Fruit fly (Drosophila melanogaster) whole organism, embryonic: Measurements from ENCODE around the gene Dhc93AB.

Source experiments
- CG10462 ChIP-seq: fragments of 200-800 bp; sonication (Bioruptor generic); optimal IDR thresholded peaks from 2 replicates; lab custom pipeline; 2016; ENCODE audit warnings: missing biosample characterization, missing genetic modification characterization
- CG11560 ChIP-seq: fragments of 200-800 bp; sonication (Bioruptor generic); IDR thresholded peaks from 3 replicates; pipeline ENCODE4 v1.3.6; 2022; ENCODE audit warnings: missing biosample characterization, missing genetic modification characterization
- CG13287 ChIP-seq: fragments of 200-800 bp; sonication (Bioruptor generic); IDR thresholded peaks from 2 replicates; pipeline ENCODE4 v1.3.6; 2022; ENCODE audit warnings: missing biosample characterization, missing genetic modification characterization; ENCODE audit not compliant: partially characterized antibody
- CG14860 ChIP-seq: fragments of 200-800 bp; sonication (Bioruptor generic); IDR thresholded peaks from 3 replicates; pipeline ENCODE4 v1.3.6; 2022; ENCODE audit warnings: missing biosample characterization, missing genetic modification characterization; ENCODE audit not compliant: partially characterized antibody
- CG15073 ChIP-seq: fragments of 200-800 bp; sonication (Bioruptor generic); optimal IDR thresholded peaks from 2 replicates; lab custom pipeline; 2016; ENCODE audit warnings: missing biosample characterization, missing genetic modification characterization
- CG1529 ChIP-seq: fragments of 200-800 bp; sonication (Bioruptor generic); optimal IDR thresholded peaks from 3 replicates; lab custom pipeline; 2018; ENCODE audit warnings: missing biosample characterization, missing genetic modification characterization
- CG15601 ChIP-seq: fragments of 200-800 bp; sonication (Bioruptor generic); optimal IDR thresholded peaks from 3 replicates; lab custom pipeline; 2019; ENCODE audit warnings: missing biosample characterization, mild to moderate bottlenecking, missing genetic modification characterization, moderate library complexity
- CG16779 ChIP-seq: fragments of 200-800 bp; sonication (Bioruptor generic); IDR thresholded peaks from 2 replicates; pipeline ENCODE4 v1.3.6; 2022; ENCODE audit warnings: missing biosample characterization, missing genetic modification characterization
- CG17186 ChIP-seq: fragments of 200-800 bp; sonication (Bioruptor generic); optimal IDR thresholded peaks from 3 replicates; lab custom pipeline; 2017; ENCODE audit warnings: missing biosample characterization, missing genetic modification reagents, missing genetic modification characterization
- CG17361 ChIP-seq: fragments of 200-800 bp; sonication (Bioruptor generic); IDR thresholded peaks from 3 replicates; pipeline ENCODE4 v1.3.6; 2022; ENCODE audit warnings: missing biosample characterization, missing genetic modification characterization
- CG17568 ChIP-seq: fragments of 200-800 bp; sonication (Bioruptor generic); optimal IDR thresholded peaks from 2 replicates; lab custom pipeline; 2018; ENCODE audit warnings: missing biosample characterization, mild to moderate bottlenecking, missing genetic modification characterization, moderate library complexity
- CG2129 ChIP-seq: fragments of 200-800 bp; sonication (Bioruptor generic); IDR thresholded peaks from 2 replicates; pipeline ENCODE4 v1.3.6; 2022; ENCODE audit warnings: missing biosample characterization, missing genetic modification characterization; ENCODE audit not compliant: partially characterized antibody
- CG34224 ChIP-seq: fragments of 200-800 bp; sonication (Bioruptor generic); IDR thresholded peaks from 3 replicates; pipeline ENCODE4 v1.3.6; 2022; ENCODE audit warnings: missing biosample characterization, missing genetic modification characterization; ENCODE audit not compliant: partially characterized antibody
- CG7372 ChIP-seq: fragments of 200-800 bp; sonication (Bioruptor generic); IDR thresholded peaks from 2 replicates; pipeline ENCODE4 v1.3.6; 2022; ENCODE audit warnings: missing biosample characterization, missing genetic modification characterization
- GATAe ChIP-seq: fragments of 200-800 bp; sonication (Bioruptor generic); conservative IDR thresholded peaks from 2 replicates; pipeline ENCODE4 v1.3.6; 2022; ENCODE audit warnings: missing biosample characterization, missing genetic modification characterization
- HLH4C ChIP-seq: fragments of 200-800 bp; sonication (Bioruptor generic); IDR thresholded peaks from 3 replicates; pipeline ENCODE4 v1.3.6; 2022; ENCODE audit warnings: missing biosample characterization, missing genetic modification characterization; ENCODE audit not compliant: partially characterized antibody
- Hr51 ChIP-seq, 2 experiments: fragments of 200-800 bp; sonication (Bioruptor generic); optimal IDR thresholded peaks; 2 replicates in 1 of 2; 3 replicates in 1 of 2; lab custom pipeline; 2016 to 2018; ENCODE audit warnings: missing biosample characterization in 2 of 2, missing genetic modification characterization in 2 of 2, mild to moderate bottlenecking in 1 of 2, moderate library complexity in 1 of 2
- Lhr ChIP-seq: fragments of 200-800 bp; sonication (Bioruptor generic); optimal IDR thresholded peaks from 3 replicates; lab custom pipeline; 2017; ENCODE audit warnings: mild to moderate bottlenecking, missing biosample characterization, missing genetic modification reagents, missing genetic modification characterization
- MBD-R2 ChIP-seq: fragments of 200-800 bp; sonication (Bioruptor generic); IDR thresholded peaks from 2 replicates; pipeline ENCODE4 v1.3.6; 2022; ENCODE audit warnings: missing biosample characterization, missing genetic modification characterization
- Med ChIP-seq: fragments of 200-800 bp; sonication (Bioruptor generic); peaks from one replicate; lab custom pipeline; 2016; ENCODE audit warnings: missing biosample characterization, missing genetic modification characterization, mild to moderate bottlenecking, inconsistent platforms, moderate library complexity
- NFAT ChIP-seq: fragments of 200-800 bp; sonication (Bioruptor generic); IDR thresholded peaks from 2 replicates; pipeline ENCODE4 v1.3.6; 2022; ENCODE audit warnings: missing biosample characterization, missing genetic modification characterization
- Opbp ChIP-seq: fragments of 200-800 bp; sonication (Bioruptor generic); IDR thresholded peaks from 3 replicates; pipeline ENCODE4 v1.3.6; 2022; ENCODE audit warnings: missing biosample characterization, missing genetic modification characterization; ENCODE audit not compliant: partially characterized antibody
- Ptx1 ChIP-seq: fragments of 200-800 bp; sonication (Bioruptor generic); IDR thresholded peaks from 2 replicates; pipeline ENCODE4 v1.3.6; 2022; ENCODE audit warnings: missing biosample characterization, missing genetic modification characterization
- Sox100B ChIP-seq: fragments of 200-800 bp; sonication (Bioruptor generic); optimal IDR thresholded peaks from 3 replicates; lab custom pipeline; 2018; ENCODE audit warnings: missing biosample characterization, mild to moderate bottlenecking, missing genetic modification characterization
- Sry-δ ChIP-seq: fragments of 200-800 bp; sonication (Bioruptor generic); optimal IDR thresholded peaks from 2 replicates; lab custom pipeline; 2016; ENCODE audit warnings: missing biosample characterization, missing genetic modification characterization
- ash1 ChIP-seq: fragments of 200-800 bp; sonication (Bioruptor generic); optimal IDR thresholded peaks from 2 replicates; lab custom pipeline; 2018; ENCODE audit warnings: missing biosample characterization, mild to moderate bottlenecking, missing genetic modification characterization
- bab2 ChIP-seq: fragments of 200-800 bp; sonication (Bioruptor generic); optimal IDR thresholded peaks from 2 replicates; lab custom pipeline; 2016; ENCODE audit warnings: missing biosample characterization, missing genetic modification characterization
- bsh ChIP-seq, 2 experiments: fragments of 200-800 bp; sonication (Bioruptor generic); optimal IDR thresholded peaks; 2 replicates each; lab custom pipeline; 2017 to 2018; ENCODE audit warnings: mild to moderate bottlenecking in 2 of 2, missing biosample characterization in 2 of 2, missing genetic modification characterization in 2 of 2, moderate library complexity in 1 of 2
- caup ChIP-seq: fragments of 200-800 bp; sonication (Bioruptor generic); optimal IDR thresholded peaks from 3 replicates; lab custom pipeline; 2017; ENCODE audit warnings: missing biosample characterization, mild to moderate bottlenecking, missing genetic modification characterization, moderate library complexity; ENCODE audit not compliant: severe bottlenecking
- crol ChIP-seq: fragments of 200-800 bp; sonication (Bioruptor generic); IDR thresholded peaks from 2 replicates; pipeline ENCODE4 v1.3.6; 2022; ENCODE audit warnings: missing biosample characterization, missing genetic modification characterization
- crp ChIP-seq, 2 experiments: fragments of 200-800 bp; sonication (Bioruptor generic); optimal IDR thresholded peaks; 2 replicates in 1 of 2; 3 replicates in 1 of 2; lab custom pipeline; 2017; ENCODE audit warnings: missing biosample characterization in 2 of 2, missing genetic modification characterization in 2 of 2, mild to moderate bottlenecking in 1 of 2, moderate library complexity in 1 of 2
- grau ChIP-seq: fragments of 200-800 bp; optimal IDR thresholded peaks from 3 replicates; lab custom pipeline; 2019; ENCODE audit warnings: missing biosample characterization, mild to moderate bottlenecking, missing genetic modification characterization, moderate library complexity
- lbe ChIP-seq: fragments of 200-800 bp; sonication (Bioruptor generic); optimal IDR thresholded peaks from 2 replicates; lab custom pipeline; 2016; ENCODE audit warnings: missing biosample characterization, mild to moderate bottlenecking, missing genetic modification characterization
- mirr ChIP-seq: fragments of 200-800 bp; sonication (Bioruptor generic); optimal IDR thresholded peaks from 3 replicates; lab custom pipeline; 2018; ENCODE audit warnings: missing biosample characterization, mild to moderate bottlenecking, missing genetic modification characterization
- nerfin-2 ChIP-seq: fragments of 200-800 bp; sonication (Bioruptor generic); IDR thresholded peaks from 2 replicates; pipeline ENCODE4 v1.3.6; 2022; ENCODE audit warnings: missing biosample characterization, missing genetic modification characterization; ENCODE audit not compliant: partially characterized antibody
- nom ChIP-seq: fragments of 200-800 bp; sonication (Bioruptor generic); optimal IDR thresholded peaks from 2 replicates; lab custom pipeline; 2017; ENCODE audit warnings: missing biosample characterization, missing genetic modification characterization, mild to moderate bottlenecking, moderate library complexity, missing genetic modification reagents
- otp ChIP-seq: fragments of 200-800 bp; sonication (Bioruptor generic); IDR thresholded peaks from 3 replicates; pipeline ENCODE4, ENCODE4 v1.3.6; 2022; ENCODE audit warnings: missing biosample characterization, missing genetic modification characterization
- row ChIP-seq: fragments of 200-800 bp; sonication (Bioruptor generic); IDR thresholded peaks from 3 replicates; pipeline ENCODE4 v1.3.6; 2022; ENCODE audit warnings: missing biosample characterization, missing genetic modification characterization
- sens ChIP-seq: fragments of 200-800 bp; sonication (Bioruptor generic); peaks from one replicate; lab custom pipeline; 2016; ENCODE audit warnings: missing biosample characterization, missing genetic modification characterization
- tap ChIP-seq: fragments of 200-800 bp; optimal IDR thresholded peaks from 3 replicates; lab custom pipeline; 2019; ENCODE audit warnings: missing biosample characterization, mild to moderate bottlenecking, missing genetic modification characterization, moderate library complexity
- trem ChIP-seq: fragments of 200-800 bp; optimal IDR thresholded peaks from 3 replicates; lab custom pipeline; 2019; ENCODE audit warnings: missing biosample characterization, mild to moderate bottlenecking, missing genetic modification characterization, moderate library complexity
- yki ChIP-seq: fragments of >200 bp; optimal IDR thresholded peaks from 3 replicates; lab custom pipeline; 2018
- zfh2 ChIP-seq: fragments of 200-800 bp; sonication (Bioruptor generic); optimal IDR thresholded peaks from 2 replicates; lab custom pipeline; 2016; ENCODE audit warnings: missing biosample characterization, missing genetic modification characterization

Dhc93AB gene

DNA sequence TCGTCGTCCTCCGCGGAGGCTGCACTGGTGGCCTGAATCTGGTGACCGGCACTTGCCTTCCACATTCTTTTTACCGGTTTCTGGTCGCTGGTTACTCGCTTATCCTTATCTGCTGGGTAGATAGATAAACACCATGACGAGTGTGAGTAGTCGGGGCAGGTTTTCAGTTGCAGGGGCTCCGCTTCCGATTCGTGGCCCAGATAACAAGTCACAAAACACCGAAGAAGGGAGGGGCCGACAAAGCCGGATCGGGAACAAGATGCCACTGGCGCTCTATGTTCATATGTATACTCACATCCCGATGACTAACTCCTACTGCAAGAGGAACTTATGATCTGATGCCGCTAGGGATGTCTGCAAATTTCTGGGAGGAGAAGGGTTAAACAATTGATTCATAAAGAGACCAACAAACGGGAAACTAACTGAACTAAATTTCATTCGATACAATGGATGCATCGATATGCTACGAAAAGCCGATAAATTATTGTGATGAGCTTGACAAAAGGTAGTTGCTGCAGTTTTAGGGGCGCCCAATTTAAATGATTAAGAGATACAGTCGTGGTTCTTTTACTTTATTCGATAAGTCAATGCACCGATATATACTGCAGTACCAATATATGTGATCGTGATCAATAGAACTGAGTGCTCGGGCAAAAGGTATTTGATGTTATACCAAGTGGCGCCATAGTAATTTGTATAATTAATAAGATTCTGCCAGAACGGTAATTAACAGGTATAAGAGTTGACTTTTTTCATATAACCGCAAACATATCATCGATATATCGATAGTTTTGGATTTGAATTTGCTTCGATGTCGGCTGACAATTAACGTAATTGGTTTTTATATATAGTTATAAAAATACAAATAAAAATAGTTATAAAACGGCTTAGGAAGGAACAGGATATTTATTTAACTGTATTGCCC is 22.0 kb upstream of the Dhc93AB start, which contains the start of gene Cortactin (continued):
- TF ChIP-seq CG7372 (GFP tag; lab: Robert Waterston, UW), result no peak
- peak; percentile 100 for TF ChIP-seq CG11560
- 0 out of 3 replicates have a peak, but pooled peaks have one; percentile 41 for TF ChIP-seq otp (GFP tag; lab: Robert Waterston, UW)
- no peak for TF ChIP-seq bsh (GFP tag; optimal IDR thresholded peaks at IDR 0.05; lab: Kevin White, UChicago)
- no peak for TF ChIP-seq lbe
- TF ChIP-seq Ptx1 (GFP tag; lab: Robert Waterston, UW), result no peak
- peak; percentile 84 for TF ChIP-seq Sry-δ (GFP tag; lab: Kevin White, UChicago)
- TF ChIP-seq CG10462, result no peak
- TF ChIP-seq CG1529 (GFP tag; lab: Kevin White, UChicago), result no peak
- TF ChIP-seq CG13287 (GFP tag; lab: Robert Waterston, UW), result peak; percentile 89; the same call in 1 of the 2 replicates
- no peak for TF ChIP-seq tap (tag; lab: Kevin White, UChicago)
- TF ChIP-seq zfh2 (GFP tag; lab: Kevin White, UChicago), result peak; percentile 11
- no peak for TF ChIP-seq crp (GFP tag; optimal IDR thresholded peaks at IDR 0.05; lab: Kevin White, UChicago)
- peak; percentile 9 for TF ChIP-seq mirr (GFP tag; lab: Kevin White, UChicago)
- peak; percentile 91 for TF ChIP-seq CG2129 (GFP tag; lab: Robert Waterston, UW)
- TF ChIP-seq GATAe, result 0 out of 2 replicates have a peak, but pooled peaks have one; percentile 11
- TF ChIP-seq trem, result peak; percentile 57
- no peak for TF ChIP-seq crol
- no peak for TF ChIP-seq CG16779 (GFP tag; lab: Robert Waterston, UW)
- TF ChIP-seq CG15073 (GFP tag; lab: Kevin White, UChicago), result peak; percentile 97
- TF ChIP-seq sens (GFP tag; lab: Kevin White, UChicago), result peak; percentile 68

DNA sequence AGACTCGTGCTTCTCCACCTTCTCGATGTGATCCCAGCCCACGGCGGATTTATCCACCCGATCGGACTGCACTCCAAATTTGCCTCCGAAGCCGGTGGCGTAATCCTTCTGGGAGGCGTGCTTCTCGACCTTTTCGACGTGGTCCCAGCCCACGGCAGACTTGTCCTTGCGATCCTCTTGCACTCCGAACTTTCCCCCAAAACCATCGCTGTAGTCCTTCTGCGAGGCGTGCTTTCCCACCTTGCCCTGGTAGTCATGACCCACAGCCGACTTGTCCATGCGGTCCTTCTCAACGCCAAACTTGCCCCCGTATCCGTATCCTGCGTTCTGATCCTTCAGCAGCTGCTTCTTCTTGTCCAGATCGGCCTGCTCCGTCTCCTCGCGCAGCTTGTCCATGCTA is 21.1 kb upstream of the Dhc93AB start:
- no peak for TF ChIP-seq HLH4C (GFP tag; lab: Robert Waterston, UW)
- peak; percentile 24 for TF ChIP-seq Med (GFP tag; lab: Kevin White, UChicago)
- TF ChIP-seq caup (GFP tag; lab: Kevin White, UChicago), result no peak
- no peak for TF ChIP-seq grau (tag; lab: Kevin White, UChicago)
- TF ChIP-seq sens (GFP tag; lab: Kevin White, UChicago), result peak; percentile 60

DNA sequence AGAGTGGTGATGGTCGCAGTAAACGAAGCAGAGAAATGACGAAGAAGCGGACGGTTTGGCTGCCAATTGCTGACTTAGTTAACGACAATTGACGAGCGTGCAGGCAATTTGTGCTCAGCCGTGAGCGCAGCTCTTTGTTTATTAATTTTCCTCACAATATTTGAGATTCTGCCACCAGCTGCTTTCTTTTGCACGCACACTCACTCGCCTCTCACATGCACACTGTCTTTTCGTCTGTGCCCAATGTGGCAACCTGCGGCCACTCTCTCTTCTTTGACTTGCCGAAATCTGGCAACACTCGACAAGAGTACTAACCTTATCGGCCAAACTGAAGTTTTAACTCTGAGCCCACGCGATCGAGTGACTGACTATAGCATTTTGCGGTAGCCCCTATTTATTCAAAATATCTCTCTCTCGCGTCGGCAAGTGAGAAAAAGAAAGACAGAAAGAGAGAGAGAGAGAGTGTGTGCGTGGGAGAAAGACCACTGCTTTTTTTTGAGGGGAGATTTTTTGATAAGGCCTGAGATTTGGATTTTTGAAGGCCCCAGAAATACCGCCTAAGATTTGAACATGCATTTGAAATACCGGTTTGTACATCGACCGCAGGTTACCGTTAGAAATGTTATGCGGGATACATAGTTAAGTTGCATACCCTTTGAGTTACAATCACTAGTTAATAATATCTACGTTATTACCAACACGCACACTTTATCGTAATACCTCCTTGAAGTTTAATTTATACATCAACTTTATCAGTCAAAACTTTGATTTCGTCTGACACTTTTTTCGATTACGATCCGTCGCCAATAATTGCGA is 18.3 kb upstream of the Dhc93AB start, which contains the start of gene Mvl:
Gene Mvl, minus strand, starts transcription at position 371 of the 816 bp plus-strand sequence.
- TF ChIP-seq ash1 (GFP tag; lab: Kevin White, UChicago) (peak; percentile 12), CG17186 (GFP tag; lab: Kevin White, UChicago) (peak; percentile 13), Lhr (GFP tag; lab: Kevin White, UChicago) (peak; percentile 5), nom (GFP tag; lab: Kevin White, UChicago) (peak; percentile 28), yki (lab: Kevin White, UChicago) (peak; percentile 53), CG14860 (GFP tag; lab: Robert Waterston, UW) (0 out of 3 replicates have a peak, but pooled peaks have one; percentile 25), NFAT (GFP tag; lab: Robert Waterston, UW) (no peak), bab2 (GFP tag; lab: Kevin White, UChicago) (no peak), Opbp (GFP tag; lab: Robert Waterston, UW) (0 out of 3 replicates have a peak, but pooled peaks have one; percentile 54), Sox100B (no peak), MBD-R2 (peak; percentile 49; the same call in 1 of the 2 replicates), nerfin-2 (GFP tag; lab: Robert Waterston, UW) (peak; percentile 43; the same call in 1 of the 2 replicates), CG15601 (peak; percentile 20), CG17361 (0 out of 3 replicates have a peak, but pooled peaks have one; percentile 17), row (GFP tag; lab: Robert Waterston, UW) (0 out of 3 replicates have a peak, but pooled peaks have one; percentile 21), CG34224 (GFP tag; lab: Robert Waterston, UW) (peak; percentile 24; the same call in 1 of the 3 replicates), CG17568 (GFP tag; lab: Kevin White, UChicago) (no peak), Hr51 (GFP tag; optimal IDR thresholded peaks at IDR 0.05; lab: Kevin White, UChicago) (no peak)
